Fruit fly (Drosophila melanogaster): ENCODE measurements around the gene CG31272.

CG31272 gene

dm6 chr3R:10760966-10761855, 2.0 kb upstream of the CG31272 start, which contains the start of the genes MED7 and Cap-H2 (continued):
- peak; percentile 55 for TF ChIP-seq CG3838 (GFP tag; optimal IDR thresholded peaks at IDR 0.05)
- TF ChIP-seq Hr39 (optimal IDR thresholded peaks at IDR 0.05) = no peak
- TF ChIP-seq unc-4 (GFP tag; IDR thresholded peaks at IDR 0.05; ENCODE audit: partially characterized antibody) = peak; percentile 98
- peak; percentile 87 for TF ChIP-seq CG2712 (tag; optimal IDR thresholded peaks at IDR 0.05)
- TF ChIP-seq CG9932 (GFP tag; IDR thresholded peaks at IDR 0.05) = peak; percentile 95
- no peak for TF ChIP-seq CG8388 (GFP tag; optimal IDR thresholded peaks at IDR 0.05)
- TF ChIP-seq lab (GFP tag; optimal IDR thresholded peaks at IDR 0.05) = no peak
- TF ChIP-seq Max (GFP tag; optimal IDR thresholded peaks at IDR 0.05) = peak; percentile 90
- no peak for TF ChIP-seq zf30C (GFP tag; optimal IDR thresholded peaks at IDR 0.05)
- TF ChIP-seq Bteb2 (GFP tag; optimal IDR thresholded peaks at IDR 0.05) = peak; percentile 74
- peak; percentile 11 for TF ChIP-seq CG8478 (optimal IDR thresholded peaks at IDR 0.05)
- TF ChIP-seq ap (GFP tag; IDR thresholded peaks at IDR 0.05) = peak; percentile 58; the same call in 1 of the 2 replicates
- TF ChIP-seq CG12942 (GFP tag; optimal IDR thresholded peaks at IDR 0.05) = peak; percentile 80
- peak; percentile 67 for TF ChIP-seq CG10979 (tag; optimal IDR thresholded peaks at IDR 0.05)
- TF ChIP-seq bigmax (GFP tag; optimal IDR thresholded peaks at IDR 0.05) = no peak
- TF ChIP-seq knrl (GFP tag; IDR thresholded peaks at IDR 0.05; ENCODE audit: partially characterized antibody) = peak; percentile 100
- TF ChIP-seq Kr (GFP tag; optimal IDR thresholded peaks at IDR 0.05) = no peak
- TF ChIP-seq her (GFP tag; optimal IDR thresholded peaks at IDR 0.05) = peak; percentile 26
- TF ChIP-seq CG30020 (tag; optimal IDR thresholded peaks at IDR 0.05) = peak; percentile 74
- TF ChIP-seq CG11398 (GFP tag; optimal IDR thresholded peaks at IDR 0.05) = no peak
- TF ChIP-seq stwl (tag; optimal IDR thresholded peaks at IDR 0.05) = peak; percentile 76
- TF ChIP-seq gem (tag; optimal IDR thresholded peaks at IDR 0.05) = peak; percentile 89
- TF ChIP-seq zfh1 (GFP tag; IDR thresholded peaks at IDR 0.05) = peak; percentile 88
- TF ChIP-seq Myb (GFP tag; optimal IDR thresholded peaks at IDR 0.05) = peak; percentile 42
- peak; percentile 7 for TF ChIP-seq CG6683 (GFP tag; optimal IDR thresholded peaks at IDR 0.05)
- peak; percentile 97 for TF ChIP-seq sens (GFP tag)
- TF ChIP-seq CG2199 (GFP tag; IDR thresholded peaks at IDR 0.05) = 0 out of 3 replicates have a peak, but pooled peaks have one; percentile 17
- TF ChIP-seq ken (GFP tag; IDR thresholded peaks at IDR 0.05) = peak; percentile 87
- 0 out of 2 replicates have a peak, but pooled peaks have one; percentile 42 for TF ChIP-seq CG1024 (GFP tag; IDR thresholded peaks at IDR 0.05)
- no peak for TF ChIP-seq CG11504 (tag; optimal IDR thresholded peaks at IDR 0.05)
- peak; percentile 47 for TF ChIP-seq CG12299 (tag; optimal IDR thresholded peaks at IDR 0.05)
- TF ChIP-seq CG15269 (tag; optimal IDR thresholded peaks at IDR 0.05) = no peak
- TF ChIP-seq trh (GFP tag; optimal IDR thresholded peaks at IDR 0.05) = peak; percentile 84
- no peak for TF ChIP-seq fd64A (GFP tag; optimal IDR thresholded peaks at IDR 0.05)
- TF ChIP-seq oc (tag; optimal IDR thresholded peaks at IDR 0.05) = no peak
- peak; percentile 57 for TF ChIP-seq fd3F (GFP tag; optimal IDR thresholded peaks at IDR 0.05)
- TF ChIP-seq CG9215 (GFP tag; IDR thresholded peaks at IDR 0.05) = peak; percentile 100
- peak; percentile 69 for TF ChIP-seq gcm2 (GFP tag; optimal IDR thresholded peaks at IDR 0.05)
- no peak for TF ChIP-seq CG15073 (GFP tag; optimal IDR thresholded peaks at IDR 0.05)
- TF ChIP-seq Mrtf (GFP tag; IDR thresholded peaks at IDR 0.05) = peak; percentile 70; the same call in 1 of the 3 replicates
- TF ChIP-seq Dref (GFP tag; IDR thresholded peaks at IDR 0.05) = peak; percentile 79
- peak; percentile 33 for TF ChIP-seq CrebB (tag; optimal IDR thresholded peaks at IDR 0.05)
- TF ChIP-seq HLH4C (GFP tag; IDR thresholded peaks at IDR 0.05; ENCODE audit: partially characterized antibody) = peak; percentile 97
- peak; percentile 96 for TF ChIP-seq Opbp (GFP tag; IDR thresholded peaks at IDR 0.05; ENCODE audit: partially characterized antibody)
- TF ChIP-seq CG10565 (GFP tag; optimal IDR thresholded peaks at IDR 0.05) = peak; percentile 5
- peak; percentile 80 for TF ChIP-seq CG8944 (GFP tag; optimal IDR thresholded peaks at IDR 0.05)
- peak; percentile 73 for TF ChIP-seq HLH3B (GFP tag; IDR thresholded peaks at IDR 0.05)
- TF ChIP-seq CG10267 (tag; optimal IDR thresholded peaks at IDR 0.05) = peak; percentile 81
- TF ChIP-seq CG34376 (GFP tag; optimal IDR thresholded peaks at IDR 0.05) = peak; percentile 39

Data from whole organism, embryonic.